Worm (Caenorhabditis elegans) whole organism, midembryonic: ENCODE data around the gene F38B6.6.

Source experiments
- med-1 ChIP-seq: sonication (generic microtip); optimal IDR thresholded peaks from 2 replicates; lab custom pipeline; 2017; ENCODE audit warnings: missing genetic modification characterization, mild to moderate bottlenecking, missing compliant biosample characterization, antibody characterized with exemption, missing genetic modification reagents; ENCODE audit not compliant: insufficient read depth
- tab-1 ChIP-seq: fragments of 200-800 bp; sonication (Bioruptor generic); IDR thresholded peaks from 2 replicates; pipeline ENCODE4 v1.3.6; 2022; ENCODE audit warnings: missing genetic modification characterization, missing compliant biosample characterization

ce11 chrX:6688953-6689562, 827 bp downstream of the F38B6.6 start:
- TF ChIP-seq med-1 (GFP tag; lab: Kevin White, UChicago) (no peak), tab-1 (GFP tag; lab: Robert Waterston, UW) (no peak)
